Fruit fly (Drosophila melanogaster): ENCODE data around the gene rudhira.
A peak's percentile ranks its signal among the peaks of the same experiment; 100 is the strongest.

Gene rudhira

dm6 chrX:11799931-11800330 lies 16.8 kb upstream of the rudhira start:
- no peak for TF ChIP-seq psq (optimal IDR thresholded peaks at IDR 0.05)

- no peak for TF ChIP-seq Myc (optimal IDR thresholded peaks at IDR 0.05)
- TF ChIP-seq ttk (optimal IDR thresholded peaks at IDR 0.05): no peak
- no peak for TF ChIP-seq insv (optimal IDR thresholded peaks at IDR 0.05)
- TF ChIP-seq Sin3A (optimal IDR thresholded peaks at IDR 0.05): no peak
- TF ChIP-seq h (optimal IDR thresholded peaks at IDR 0.05): no peak
- no peak for TF ChIP-seq psq (optimal IDR thresholded peaks at IDR 0.05)
Measured at dm6 chrX:11805066-11805766, 11.5 kb upstream of the rudhira start.

DNA sequence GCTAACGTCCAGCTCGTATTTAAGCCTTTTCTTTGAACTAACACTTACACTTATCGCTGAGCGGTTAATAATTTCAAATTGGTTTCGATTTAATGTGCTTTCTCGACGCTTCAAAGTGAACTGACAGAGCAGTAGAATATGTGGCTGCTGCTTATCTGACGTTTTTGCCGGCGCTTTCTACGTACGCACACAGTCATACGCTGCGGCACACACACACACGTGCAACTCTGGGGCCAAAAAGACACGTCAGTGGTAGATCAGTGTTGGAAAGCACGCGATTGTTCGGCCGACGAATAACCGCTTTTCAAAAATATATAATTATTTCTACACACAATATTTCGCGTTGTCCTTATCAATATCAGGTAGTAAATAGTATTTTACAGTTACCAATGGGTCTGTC lies 10.5 kb upstream of the rudhira start:
- TF ChIP-seq psq (optimal IDR thresholded peaks at IDR 0.05): no peak
- TF ChIP-seq h (optimal IDR thresholded peaks at IDR 0.05): no peak
- no peak for TF ChIP-seq Sin3A (optimal IDR thresholded peaks at IDR 0.05)
- no peak for TF ChIP-seq Myc (optimal IDR thresholded peaks at IDR 0.05)
- no peak for TF ChIP-seq insv (optimal IDR thresholded peaks at IDR 0.05)
- TF ChIP-seq ttk (optimal IDR thresholded peaks at IDR 0.05): no peak

dm6 chrX:11806867-11807747 lies 9.6 kb upstream of the rudhira start, which contains the start of gene Hsc70-3:
Gene Hsc70-3, minus strand, starts transcription at chrX:11807117.
- TF ChIP-seq Sin3A (optimal IDR thresholded peaks at IDR 0.05) (no peak), ttk (optimal IDR thresholded peaks at IDR 0.05) (no peak), Myc (optimal IDR thresholded peaks at IDR 0.05) (no peak), insv (optimal IDR thresholded peaks at IDR 0.05) (no peak), psq (optimal IDR thresholded peaks at IDR 0.05) (peak; percentile 95), h (optimal IDR thresholded peaks at IDR 0.05) (no peak)

DNA sequence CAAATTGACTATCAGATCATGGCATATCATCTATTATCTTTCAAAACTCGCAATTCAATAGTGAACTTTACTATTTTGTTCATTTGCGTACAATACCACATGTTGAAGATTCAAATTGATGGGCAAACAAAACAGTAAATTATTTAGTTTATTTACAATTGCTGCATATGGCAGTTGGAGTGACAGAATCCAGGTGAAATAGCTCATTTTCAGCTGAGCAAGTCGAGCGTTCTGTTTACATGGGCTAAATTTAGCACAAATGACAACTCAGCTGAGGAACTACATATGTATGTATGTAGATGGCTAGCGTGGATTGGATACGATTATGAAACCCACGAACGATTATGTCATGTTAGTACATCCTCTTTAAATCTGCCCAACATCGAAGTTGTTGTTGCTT lies 3.9 kb upstream of the rudhira start:
- TF ChIP-seq ttk (optimal IDR thresholded peaks at IDR 0.05): no peak

DNA sequence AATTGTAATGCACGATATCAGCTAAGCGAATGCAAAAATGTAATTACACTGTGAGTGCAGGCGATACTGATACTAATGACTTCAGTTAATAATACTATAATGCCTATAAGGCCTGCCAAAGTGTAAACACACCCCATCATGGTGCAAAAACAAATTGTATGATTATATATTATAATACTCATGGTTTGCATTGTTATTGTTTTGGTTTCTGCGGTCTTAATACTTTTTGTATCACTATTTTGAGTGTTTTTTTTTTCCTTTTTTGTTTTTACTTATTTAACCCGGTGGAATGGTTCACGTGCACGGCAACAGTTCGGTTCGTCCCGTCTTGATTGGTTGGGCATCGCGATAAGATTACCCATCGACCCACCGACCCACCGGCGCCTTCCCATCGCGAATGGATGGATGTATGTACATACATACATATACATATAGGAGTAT lies 3.0 kb upstream of the rudhira start:
- TF ChIP-seq Myc (optimal IDR thresholded peaks at IDR 0.05): no peak
- no peak for TF ChIP-seq h (optimal IDR thresholded peaks at IDR 0.05)

DNA sequence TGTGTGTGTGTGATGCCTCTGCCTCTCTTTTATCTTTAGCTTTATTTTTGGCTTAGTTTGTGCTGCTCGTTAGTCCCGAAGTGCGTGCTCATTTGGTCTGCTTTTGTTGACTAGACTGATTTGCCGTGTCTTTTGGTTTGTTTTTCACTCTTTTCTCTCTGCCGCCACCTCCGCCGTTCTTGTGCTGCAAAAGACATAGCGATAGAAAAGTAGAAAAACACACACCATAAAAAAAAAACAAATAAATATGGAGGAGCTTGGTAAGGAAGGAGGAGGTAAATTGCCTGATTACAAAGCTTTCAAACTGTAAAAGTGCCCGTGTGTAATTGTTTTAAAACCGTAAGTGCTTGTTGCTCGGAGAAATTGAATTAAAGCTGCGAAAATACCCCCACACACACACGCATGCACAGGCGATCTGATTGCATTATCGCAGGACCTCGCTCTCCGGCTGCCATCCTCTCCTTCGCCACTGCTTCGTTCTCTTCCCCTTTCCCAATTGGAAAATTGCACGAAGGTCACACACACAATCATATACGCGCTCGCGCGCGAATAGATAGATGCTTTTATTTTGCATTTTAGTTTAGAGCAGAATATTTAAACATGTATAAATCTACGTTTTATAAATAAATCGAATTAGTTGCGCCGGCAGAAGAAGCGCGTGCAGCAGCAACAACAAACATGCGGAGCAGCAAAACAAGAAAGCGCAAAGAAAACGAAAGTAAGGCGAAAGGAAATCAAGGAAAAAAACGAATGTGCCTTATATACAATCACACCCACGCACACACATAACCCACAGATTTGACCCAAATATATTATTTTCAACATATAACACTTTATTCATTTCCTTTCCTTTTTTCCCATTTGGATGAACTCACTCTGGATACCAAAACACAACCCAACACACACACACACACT lies 1.1 kb upstream of the rudhira start:
- TF ChIP-seq insv (optimal IDR thresholded peaks at IDR 0.05) (no peak), ttk (optimal IDR thresholded peaks at IDR 0.05) (no peak), Myc (optimal IDR thresholded peaks at IDR 0.05) (no peak), h (optimal IDR thresholded peaks at IDR 0.05) (no peak)

dm6 chrX:11817183-11817972 lies 680 bp downstream of the rudhira start:
- TF ChIP-seq psq (optimal IDR thresholded peaks at IDR 0.05) (peak; percentile 29), ttk (optimal IDR thresholded peaks at IDR 0.05) (no peak), insv (optimal IDR thresholded peaks at IDR 0.05) (no peak)

- no peak for TF ChIP-seq insv (optimal IDR thresholded peaks at IDR 0.05)
- no peak for TF ChIP-seq psq (optimal IDR thresholded peaks at IDR 0.05)
- no peak for TF ChIP-seq Myc (optimal IDR thresholded peaks at IDR 0.05)
- TF ChIP-seq h (optimal IDR thresholded peaks at IDR 0.05): no peak
Measured at dm6 chrX:11818047-11818766, 1.5 kb downstream of the rudhira start.

DNA sequence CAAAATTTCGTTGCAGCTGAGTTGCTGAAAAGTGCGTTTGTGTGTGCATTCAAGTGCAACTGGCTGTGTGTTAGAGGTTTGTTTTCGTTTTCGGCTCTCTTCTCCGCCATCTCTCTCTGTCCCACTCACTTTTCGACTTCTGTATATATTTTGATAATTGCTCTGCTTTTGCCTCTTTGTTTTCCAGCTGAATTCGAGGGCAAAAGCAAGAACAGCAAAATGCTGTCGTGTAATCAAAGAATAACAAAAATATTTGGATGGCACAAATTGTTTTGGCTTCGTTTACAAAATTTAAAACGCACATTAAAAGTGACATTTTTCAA lies 2.0 kb downstream of the rudhira start:
- TF ChIP-seq h (optimal IDR thresholded peaks at IDR 0.05): no peak
- no peak for TF ChIP-seq Sin3A (optimal IDR thresholded peaks at IDR 0.05)
- TF ChIP-seq Myc (optimal IDR thresholded peaks at IDR 0.05): no peak
- no peak for TF ChIP-seq psq (optimal IDR thresholded peaks at IDR 0.05)
- TF ChIP-seq ttk (optimal IDR thresholded peaks at IDR 0.05): no peak
- TF ChIP-seq insv (optimal IDR thresholded peaks at IDR 0.05): no peak

- no peak for TF ChIP-seq h (optimal IDR thresholded peaks at IDR 0.05)
- TF ChIP-seq Myc (optimal IDR thresholded peaks at IDR 0.05): no peak
- TF ChIP-seq insv (optimal IDR thresholded peaks at IDR 0.05): no peak
- no peak for TF ChIP-seq ttk (optimal IDR thresholded peaks at IDR 0.05)
- no peak for TF ChIP-seq Sin3A (optimal IDR thresholded peaks at IDR 0.05)
- TF ChIP-seq psq (optimal IDR thresholded peaks at IDR 0.05): no peak
Measured at dm6 chrX:11819241-11819862, 2.7 kb downstream of the rudhira start.
